Worm (Caenorhabditis elegans): ENCODE results near the gene arrd-7.
A peak's percentile ranks its signal among the peaks of the same experiment; 100 is the strongest.

The arrd-7 gene

ce11 chrII:12041116-12041515 is 21.3 kb downstream of the arrd-7 start:
- TF ChIP-seq snpc-4 (tag; optimal IDR thresholded peaks at IDR 0.05) (no peak), pha-4 (tag; optimal IDR thresholded peaks at IDR 0.05) (peak; percentile 25)

ce11 chrII:12040167-12040566 is 22.3 kb downstream of the arrd-7 start:
- TF ChIP-seq pha-4 (tag; optimal IDR thresholded peaks at IDR 0.05) (peak; percentile 73), nhr-25 (tag; optimal IDR thresholded peaks at IDR 0.05) (no peak), fkh-10 (GFP tag; optimal IDR thresholded peaks at IDR 0.05) (no peak), nfya-1 (tag; optimal IDR thresholded peaks at IDR 0.05; ENCODE audit: insufficient read depth) (peak; percentile 77), tbx-2 (tag; optimal IDR thresholded peaks at IDR 0.05) (no peak), ceh-28 (tag; optimal IDR thresholded peaks at IDR 0.05) (peak; percentile 10), lin-39 (tag; optimal IDR thresholded peaks at IDR 0.05) (peak; percentile 66), skn-1 (tag; optimal IDR thresholded peaks at IDR 0.05) (no peak), unc-62 (GFP tag; optimal IDR thresholded peaks at IDR 0.05) (no peak), egl-27 (tag; optimal IDR thresholded peaks at IDR 0.05) (no peak), daf-12 (tag; optimal IDR thresholded peaks at IDR 0.05) (no peak), ceh-16 (tag; optimal IDR thresholded peaks at IDR 0.05) (no peak), unc-39 (tag; optimal IDR thresholded peaks at IDR 0.05) (no peak), elt-2 (tag; optimal IDR thresholded peaks at IDR 0.05) (peak; percentile 90), nhr-76 (tag; optimal IDR thresholded peaks at IDR 0.05) (no peak), R02D3.7 (tag; optimal IDR thresholded peaks at IDR 0.05) (no peak), nhr-28 (tag; optimal IDR thresholded peaks at IDR 0.05) (no peak), ztf-4 (tag; optimal IDR thresholded peaks at IDR 0.05) (no peak), jun-1 (tag; optimal IDR thresholded peaks at IDR 0.05) (peak; percentile 30), elt-3 (tag; optimal IDR thresholded peaks at IDR 0.05) (no peak), nhr-23 (tag; optimal IDR thresholded peaks at IDR 0.05) (no peak), nhr-12 (tag; optimal IDR thresholded peaks at IDR 0.05) (no peak), pqm-1 (tag; optimal IDR thresholded peaks at IDR 0.05) (peak; percentile 90), ceh-9 (tag; optimal IDR thresholded peaks at IDR 0.05) (no peak), zag-1 (tag; optimal IDR thresholded peaks at IDR 0.05) (no peak), mml-1 (tag; optimal IDR thresholded peaks at IDR 0.05) (no peak), eor-1 (tag; optimal IDR thresholded peaks at IDR 0.05) (no peak), fos-1 (tag; optimal IDR thresholded peaks at IDR 0.05) (no peak), nhr-43 (tag; optimal IDR thresholded peaks at IDR 0.05; ENCODE audit: poor library complexity, severe bottlenecking) (peak; percentile 3), nhr-77 (tag; optimal IDR thresholded peaks at IDR 0.05) (no peak), ceh-82 (tag; optimal IDR thresholded peaks at IDR 0.05) (no peak), lsy-12 (tag; optimal IDR thresholded peaks at IDR 0.05) (no peak), ztf-11 (tag; optimal IDR thresholded peaks at IDR 0.05) (no peak), nhr-67 (tag; optimal IDR thresholded peaks at IDR 0.05) (no peak), fkh-2 (tag; optimal IDR thresholded peaks at IDR 0.05) (no peak), snpc-4 (tag; optimal IDR thresholded peaks at IDR 0.05) (peak; percentile 27), ama-1 (optimal IDR thresholded peaks at IDR 0.05) (peak; percentile 80), sea-2 (GFP tag; optimal IDR thresholded peaks at IDR 0.05) (no peak), elt-1 (tag; optimal IDR thresholded peaks at IDR 0.05) (no peak), aly-2 (tag; optimal IDR thresholded peaks at IDR 0.05) (no peak), nhr-11 (tag; optimal IDR thresholded peaks at IDR 0.05) (no peak), lin-15B (tag; optimal IDR thresholded peaks at IDR 0.05) (peak; percentile 68), ZK546.5 (tag; optimal IDR thresholded peaks at IDR 0.05) (no peak), mdl-1 (tag; optimal IDR thresholded peaks at IDR 0.05) (no peak), egl-5 (tag; optimal IDR thresholded peaks at IDR 0.05) (no peak), hmg-11 (tag; optimal IDR thresholded peaks at IDR 0.05) (peak; percentile 80), nhr-237 (tag; optimal IDR thresholded peaks at IDR 0.05) (no peak)

Measured in whole organism, L3 larva.